Fruit fly (Drosophila melanogaster) Kc167 (cell line): ENCODE results near the gene mRpL40.

Experiments used
- Myc ChIP-seq: fragments of >200 bp; optimal IDR thresholded peaks from 2 replicates; lab custom pipeline; 2017; ENCODE audit warnings: missing external identifiers
- Sin3A ChIP-seq: fragments of >200 bp; optimal IDR thresholded peaks from 2 replicates; lab custom pipeline; 2018; ENCODE audit warnings: missing external identifiers
- h ChIP-seq: fragments of >200 bp; optimal IDR thresholded peaks from 3 replicates; lab custom pipeline; 2018; ENCODE audit warnings: missing external identifiers
- insv ChIP-seq: fragments of >200 bp; optimal IDR thresholded peaks from 3 replicates; lab custom pipeline; 2018; ENCODE audit warnings: missing external identifiers
- psq ChIP-seq: fragments of >200 bp; optimal IDR thresholded peaks from 2 replicates; lab custom pipeline; 2017; ENCODE audit warnings: missing external identifiers
- ttk ChIP-seq: sonication (Bioruptor generic); optimal IDR thresholded peaks from 2 replicates; lab custom pipeline; 2017; ENCODE audit warnings: missing external identifiers

mRpL40 gene

dm6 chr3R:11407733-11408134 lies at the start of gene mRpL40:
Gene mRpL40, plus strand, starts transcription at chr3R:11407918.
- no peak for TF ChIP-seq h (lab: Kevin White, UChicago)
- no peak for TF ChIP-seq Sin3A (lab: Kevin White, UChicago)
- no peak for TF ChIP-seq Myc (lab: Kevin White, UChicago)
- no peak for TF ChIP-seq psq
- TF ChIP-seq ttk (lab: Kevin White, UChicago): no peak
- TF ChIP-seq insv (lab: Kevin White, UChicago): no peak

dm6 chr3R:11361906-11362305 lies 45.8 kb upstream of the mRpL40 start:
- TF ChIP-seq insv (lab: Kevin White, UChicago): no peak
- TF ChIP-seq psq: no peak
- no peak for TF ChIP-seq ttk (lab: Kevin White, UChicago)
- TF ChIP-seq Sin3A (lab: Kevin White, UChicago): no peak
- no peak for TF ChIP-seq Myc (lab: Kevin White, UChicago)
- no peak for TF ChIP-seq h (lab: Kevin White, UChicago)

- TF ChIP-seq h (lab: Kevin White, UChicago) (no peak), Sin3A (lab: Kevin White, UChicago) (no peak), insv (lab: Kevin White, UChicago) (no peak), ttk (lab: Kevin White, UChicago) (no peak), psq (no peak), Myc (lab: Kevin White, UChicago) (no peak)
Observed at dm6 chr3R:11363577-11363976, 44.1 kb upstream of the mRpL40 start.

dm6 chr3R:11366315-11366714 lies 41.4 kb upstream of the mRpL40 start:
- TF ChIP-seq insv (lab: Kevin White, UChicago) (no peak), psq (no peak), Myc (lab: Kevin White, UChicago) (no peak), h (lab: Kevin White, UChicago) (no peak), ttk (lab: Kevin White, UChicago) (no peak), Sin3A (lab: Kevin White, UChicago) (no peak)

- TF ChIP-seq ttk (lab: Kevin White, UChicago): no peak
- TF ChIP-seq psq: no peak
- TF ChIP-seq insv (lab: Kevin White, UChicago): no peak
- TF ChIP-seq Sin3A (lab: Kevin White, UChicago): no peak
- no peak for TF ChIP-seq h (lab: Kevin White, UChicago)
Observed at dm6 chr3R:11368766-11369165, 39.0 kb upstream of the mRpL40 start.

- TF ChIP-seq psq (no peak), h (lab: Kevin White, UChicago) (no peak), Myc (lab: Kevin White, UChicago) (no peak), insv (lab: Kevin White, UChicago) (no peak), ttk (lab: Kevin White, UChicago) (no peak), Sin3A (lab: Kevin White, UChicago) (no peak)
Observed at dm6 chr3R:11370333-11370732, 37.4 kb upstream of the mRpL40 start.

dm6 chr3R:11370805-11371204 lies 36.9 kb upstream of the mRpL40 start:
- TF ChIP-seq psq (no peak), Myc (lab: Kevin White, UChicago) (no peak), insv (lab: Kevin White, UChicago) (no peak), h (lab: Kevin White, UChicago) (no peak), Sin3A (lab: Kevin White, UChicago) (no peak), ttk (lab: Kevin White, UChicago) (no peak)

- TF ChIP-seq ttk (lab: Kevin White, UChicago): no peak
- no peak for TF ChIP-seq Sin3A (lab: Kevin White, UChicago)
- TF ChIP-seq h (lab: Kevin White, UChicago): no peak
- TF ChIP-seq Myc (lab: Kevin White, UChicago): no peak
- no peak for TF ChIP-seq insv (lab: Kevin White, UChicago)
- no peak for TF ChIP-seq psq
Observed at dm6 chr3R:11372053-11373016, 35.4 kb upstream of the mRpL40 start.

dm6 chr3R:11375142-11375541 lies 32.6 kb upstream of the mRpL40 start:
- TF ChIP-seq ttk (lab: Kevin White, UChicago) (no peak), insv (lab: Kevin White, UChicago) (no peak), h (lab: Kevin White, UChicago) (no peak), Sin3A (lab: Kevin White, UChicago) (no peak), psq (no peak), Myc (lab: Kevin White, UChicago) (no peak)

dm6 chr3R:11378564-11379112 lies 29.1 kb upstream of the mRpL40 start:
- TF ChIP-seq Sin3A (lab: Kevin White, UChicago) (no peak), Myc (lab: Kevin White, UChicago) (no peak), insv (lab: Kevin White, UChicago) (no peak), psq (no peak), ttk (lab: Kevin White, UChicago) (no peak)

- TF ChIP-seq Myc (lab: Kevin White, UChicago): no peak
- no peak for TF ChIP-seq h (lab: Kevin White, UChicago)
Observed at dm6 chr3R:11392805-11393204, 14.9 kb upstream of the mRpL40 start.

dm6 chr3R:11393896-11394295 lies 13.8 kb upstream of the mRpL40 start:
- no peak for TF ChIP-seq insv (lab: Kevin White, UChicago)
- TF ChIP-seq Myc (lab: Kevin White, UChicago): no peak
- no peak for TF ChIP-seq psq
- TF ChIP-seq h (lab: Kevin White, UChicago): no peak
- no peak for TF ChIP-seq ttk (lab: Kevin White, UChicago)
- no peak for TF ChIP-seq Sin3A (lab: Kevin White, UChicago)
